Worm (Caenorhabditis elegans) whole organism, L2 larva: ENCODE measurements around the gene ppm-1.H.

ENCODE experiments used
- aly-2 ChIP-seq: fragments of 150-350 bp; optimal IDR thresholded peaks from 2 replicates; lab custom pipeline; 2014; ENCODE audit warnings: missing biosample characterization, missing genetic modification characterization
- elt-3 ChIP-seq: sonication (generic microtip); optimal IDR thresholded peaks from 2 replicates; lab custom pipeline; 2017; ENCODE audit warnings: missing biosample characterization, missing genetic modification characterization
- sem-4 ChIP-seq: fragments of 150-350 bp; optimal IDR thresholded peaks from 2 replicates; lab custom pipeline; 2014; ENCODE audit warnings: missing biosample characterization, missing genetic modification reagents, missing genetic modification characterization

ce11 chrIV:12302885-12303284 is 34.8 kb upstream of the ppm-1.H start:
- TF ChIP-seq sem-4 (tag; lab: Kevin White, UChicago) (no peak), elt-3 (tag; lab: Kevin White, UChicago) (no peak), aly-2 (tag; lab: Kevin White, UChicago) (no peak)
